Worm (Caenorhabditis elegans) whole organism, L2 larva: Measurements from ENCODE around the gene col-126.

ENCODE experiments used
- ZK546.5 ChIP-seq: sonication (generic microtip); optimal IDR thresholded peaks from 2 replicates; lab custom pipeline; 2017; ENCODE audit warnings: missing biosample characterization, missing genetic modification characterization
- fos-1 ChIP-seq: fragments of 150-350 bp; optimal IDR thresholded peaks from 2 replicates; lab custom pipeline; 2014; ENCODE audit warnings: missing biosample characterization, missing genetic modification characterization
- lsy-2 ChIP-seq, 2 experiments: fragments of 150-350 bp in 1 of 2; sonication (generic microtip) in 1 of 2; optimal IDR thresholded peaks; 2 replicates each; lab custom pipeline; 2014 to 2017; ENCODE audit warnings: missing biosample characterization in 2 of 2, missing genetic modification characterization in 2 of 2
- nhr-11 ChIP-seq: fragments of 150-350 bp; optimal IDR thresholded peaks from 2 replicates; lab custom pipeline; 2014; ENCODE audit warnings: missing biosample characterization, missing genetic modification characterization
- nhr-237 ChIP-seq: fragments of 150-350 bp; optimal IDR thresholded peaks from 2 replicates; lab custom pipeline; 2014; ENCODE audit warnings: missing biosample characterization, missing genetic modification characterization
- zag-1 ChIP-seq: fragments of 150-350 bp; optimal IDR thresholded peaks from 2 replicates; lab custom pipeline; 2014; ENCODE audit warnings: missing biosample characterization, missing genetic modification characterization

DNA sequence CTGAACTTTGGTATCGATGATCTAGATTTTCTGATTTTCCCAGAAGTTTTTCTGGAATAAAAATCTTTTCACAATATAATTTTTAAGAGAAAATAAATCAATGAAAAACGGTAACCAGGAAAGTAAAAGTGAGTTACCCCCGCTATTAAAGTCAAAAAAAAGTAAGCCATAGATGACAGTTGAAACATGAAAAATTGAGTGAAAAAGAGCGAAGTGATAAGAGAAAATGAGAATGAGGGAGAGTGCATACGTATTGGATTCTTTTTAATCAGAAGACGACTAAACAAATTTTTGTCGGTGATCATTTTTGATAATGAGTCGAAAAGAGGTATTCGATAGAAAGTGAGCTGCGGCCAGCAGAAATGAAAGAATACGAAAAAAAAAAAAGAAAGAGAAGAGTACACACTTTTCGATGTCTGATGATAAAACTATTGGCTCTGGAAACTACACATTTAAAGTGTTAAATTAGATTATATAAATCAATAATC, 3.7 kb upstream of the col-126 start, which contains the start of gene gtl-1:
- no peak for TF ChIP-seq nhr-237 (tag; lab: Kevin White, UChicago)
- TF ChIP-seq zag-1: no peak
- no peak for TF ChIP-seq nhr-11 (tag; lab: Kevin White, UChicago)
- TF ChIP-seq fos-1 (tag; lab: Kevin White, UChicago): peak; percentile 89
- TF ChIP-seq ZK546.5 (tag; lab: Kevin White, UChicago): no peak
- TF ChIP-seq lsy-2 (tag; optimal IDR thresholded peaks at IDR 0.05; lab: Kevin White, UChicago): no peak
